Worm (Caenorhabditis elegans) whole organism, L3 larva: ENCODE measurements around the gene C36A4.4.

Source experiments
- ZK546.5 ChIP-seq: sonication (generic microtip); optimal IDR thresholded peaks from 2 replicates; lab custom pipeline; 2017; ENCODE audit warnings: missing biosample characterization, missing genetic modification characterization
- aly-2 ChIP-seq: fragments of 150-350 bp; optimal IDR thresholded peaks from 2 replicates; lab custom pipeline; 2014; ENCODE audit warnings: missing biosample characterization, missing genetic modification characterization
- elt-1 ChIP-seq: fragments of 150-350 bp; optimal IDR thresholded peaks from 2 replicates; lab custom pipeline; 2014; ENCODE audit warnings: missing biosample characterization, missing genetic modification characterization
- eor-1 ChIP-seq, 2 experiments: fragments of 150-350 bp; optimal IDR thresholded peaks; 2 replicates each; lab custom pipeline; 2014 to 2018; ENCODE audit warnings: missing biosample characterization in 2 of 2, missing genetic modification characterization in 2 of 2
- jun-1 ChIP-seq: fragments of 150-350 bp; optimal IDR thresholded peaks from 2 replicates; lab custom pipeline; 2014; ENCODE audit warnings: missing biosample characterization, missing genetic modification reagents, missing genetic modification characterization
- nhr-12 ChIP-seq: fragments of 150-350 bp; optimal IDR thresholded peaks from 2 replicates; lab custom pipeline; 2014; ENCODE audit warnings: missing biosample characterization, missing genetic modification characterization
- nhr-76 ChIP-seq: fragments of 150-350 bp; sonication (generic microtip); optimal IDR thresholded peaks from 5 replicates; lab custom pipeline; 2014; ENCODE audit warnings: missing biosample characterization, missing genetic modification characterization
- pha-4 ChIP-seq: fragments of 150-350 bp; optimal IDR thresholded peaks from 2 replicates; lab custom pipeline; 2014; ENCODE audit warnings: missing biosample characterization, missing genetic modification reagents, missing genetic modification characterization
- pqm-1 ChIP-seq: fragments of 150-350 bp; optimal IDR thresholded peaks from 2 replicates; lab custom pipeline; 2017; ENCODE audit warnings: missing biosample characterization, missing genetic modification characterization, inconsistent platforms
- snpc-4 ChIP-seq: fragments of 150-350 bp; optimal IDR thresholded peaks from 2 replicates; lab custom pipeline; 2014; ENCODE audit warnings: missing biosample characterization, missing genetic modification characterization
- unc-62 ChIP-seq: fragments of 150-350 bp; sonication (generic microtip); optimal IDR thresholded peaks from 4 replicates; lab custom pipeline; 2014; ENCODE audit warnings: missing biosample characterization, missing genetic modification reagents, missing genetic modification characterization

DNA sequence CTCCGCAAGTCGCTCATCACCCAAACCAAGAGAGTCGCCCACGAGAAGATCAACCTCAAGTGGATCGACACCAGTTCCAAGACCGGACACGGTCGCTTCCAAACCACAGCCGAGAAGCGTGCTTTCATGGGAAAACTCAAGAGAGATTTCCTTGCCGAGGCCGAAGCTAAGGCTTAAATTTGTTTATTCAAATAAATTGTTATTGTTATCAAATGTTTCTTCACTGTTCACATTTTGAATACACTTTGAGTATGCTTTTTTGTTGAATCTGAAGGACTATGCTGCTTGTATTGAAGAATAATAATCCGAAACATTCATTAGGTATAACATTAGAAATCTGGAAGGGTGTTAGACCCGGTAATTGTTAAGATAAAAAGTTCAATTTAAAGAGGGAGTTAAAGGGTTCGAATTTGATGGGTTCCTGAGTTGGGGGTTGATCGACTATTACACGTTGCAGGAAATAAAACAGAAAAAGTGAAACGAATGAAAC lies 25.9 kb upstream of the C36A4.4 start:
- TF ChIP-seq eor-1 (tag; optimal IDR thresholded peaks at IDR 0.05; lab: Kevin White, UChicago) (no peak), ZK546.5 (no peak), nhr-12 (tag; lab: Kevin White, UChicago) (no peak), unc-62 (no peak), pqm-1 (tag; lab: Kevin White, UChicago) (no peak), jun-1 (no peak), pha-4 (tag; lab: Kevin White, UChicago) (no peak), aly-2 (tag; lab: Kevin White, UChicago) (peak; percentile 75), snpc-4 (no peak), elt-1 (tag; lab: Kevin White, UChicago) (no peak), nhr-76 (no peak)
